Worm (Caenorhabditis elegans) whole organism, L1 larva: ENCODE results near the gene F28F9.2.

ENCODE experiments used
- egl-27 ChIP-seq, 2 experiments: fragments of 150-350 bp in 1 of 2; sonication (generic microtip); optimal IDR thresholded peaks; 3 replicates each; lab custom pipeline; 2017 to 2018; ENCODE audit warnings: missing biosample characterization in 2 of 2, missing genetic modification characterization in 2 of 2, missing genetic modification reagents in 2 of 2
- mdl-1 ChIP-seq, 2 experiments: fragments of 150-350 bp; optimal IDR thresholded peaks; 2 replicates each; lab custom pipeline; 2014 to 2017; ENCODE audit warnings: missing biosample characterization in 2 of 2, missing genetic modification characterization in 2 of 2, inconsistent platforms in 1 of 2
- nhr-237 ChIP-seq: fragments of 150-350 bp; optimal IDR thresholded peaks from 2 replicates; lab custom pipeline; 2014; ENCODE audit warnings: missing biosample characterization, missing genetic modification characterization
- nhr-85 ChIP-seq: sonication (generic microtip); peaks from one replicate; lab custom pipeline; 2016; ENCODE audit warnings: missing genetic modification characterization, inconsistent platforms, missing compliant biosample characterization
- skn-1 ChIP-seq: fragments of 150-350 bp; optimal IDR thresholded peaks from 2 replicates; lab custom pipeline; 2014; ENCODE audit warnings: missing biosample characterization, missing genetic modification characterization
- snpc-4 ChIP-seq: fragments of 150-350 bp; optimal IDR thresholded peaks from 2 replicates; lab custom pipeline; 2014; ENCODE audit warnings: missing biosample characterization, missing genetic modification characterization
- unc-130 ChIP-seq: fragments of 150-350 bp; optimal IDR thresholded peaks from 2 replicates; lab custom pipeline; 2017; ENCODE audit warnings: missing biosample characterization, missing genetic modification characterization, inconsistent platforms

ce11 chrIV:3848985-3849384 lies 9.5 kb downstream of the F28F9.2 start:
- TF ChIP-seq nhr-237 (tag; lab: Kevin White, UChicago) (no peak), snpc-4 (tag; lab: Kevin White, UChicago) (no peak), unc-130 (tag; lab: Kevin White, UChicago) (no peak), nhr-85 (tag; lab: Kevin White, UChicago) (no peak), egl-27 (tag; optimal IDR thresholded peaks at IDR 0.05; lab: Kevin White, UChicago) (no peak), mdl-1 (tag; optimal IDR thresholded peaks at IDR 0.05; lab: Kevin White, UChicago) (no peak), skn-1 (no peak)
